Worm (Caenorhabditis elegans) whole organism, L4 larva: ENCODE data around the gene slc-36.1.

Experiments
- F37D6.2 ChIP-seq: sonication (generic microtip); optimal IDR thresholded peaks from 2 replicates; lab custom pipeline; 2016; ENCODE audit warnings: mild to moderate bottlenecking, missing genetic modification characterization, missing compliant biosample characterization
- R02D3.7 ChIP-seq: fragments of 150-350 bp; sonication (generic microtip); optimal IDR thresholded peaks from 3 replicates; lab custom pipeline; 2014; ENCODE audit warnings: missing biosample characterization, missing genetic modification characterization
- Y105C5A.15 ChIP-seq: fragments of 200-800 bp; sonication (Bioruptor generic); IDR thresholded peaks from 2 replicates; pipeline ENCODE4 v1.3.6; 2022; ENCODE audit warnings: missing genetic modification characterization, missing compliant biosample characterization
- Y48G9A.11 ChIP-seq: fragments of 200-800 bp; sonication (Bioruptor generic); IDR thresholded peaks from 2 replicates; pipeline ENCODE4 v1.3.6; 2022; ENCODE audit warnings: missing genetic modification reagents, missing genetic modification characterization, missing compliant biosample characterization
- Y75B8A.6 ChIP-seq: fragments of 200-800 bp; sonication (Bioruptor generic); IDR thresholded peaks from 2 replicates; pipeline ENCODE4 v1.3.6; 2022; ENCODE audit warnings: missing genetic modification reagents, missing genetic modification characterization, missing compliant biosample characterization
- aha-1 ChIP-seq: fragments of 150-350 bp; peaks from one replicate; lab custom pipeline; 2014; ENCODE audit warnings: missing biosample characterization, missing genetic modification characterization
- arid-1 ChIP-seq: fragments of 200-800 bp; sonication (Bioruptor generic); conservative IDR thresholded peaks from 2 replicates; pipeline ENCODE4 v1.3.6; 2022; ENCODE audit warnings: missing genetic modification reagents, missing genetic modification characterization, missing compliant biosample characterization
- ceh-32 ChIP-seq: sonication (generic microtip); optimal IDR thresholded peaks from 2 replicates; lab custom pipeline; 2016; ENCODE audit warnings: mild to moderate bottlenecking, missing genetic modification characterization, missing compliant biosample characterization; ENCODE audit not compliant: poor library complexity
- daf-16 ChIP-seq, 3 experiments: sonication (generic microtip); optimal IDR thresholded peaks; 2 replicates each; lab custom pipeline; 2016 to 2017; ENCODE audit warnings: missing genetic modification characterization in 3 of 3, missing genetic modification reagents in 3 of 3, mild to moderate bottlenecking in 2 of 3, missing compliant biosample characterization in 2 of 3, missing biosample characterization in 1 of 3, moderate library complexity in 1 of 3
- daf-8 ChIP-seq: fragments of 200-800 bp; sonication (Bioruptor generic); IDR thresholded peaks from 2 replicates; pipeline ENCODE4 v1.3.6; 2022; ENCODE audit warnings: missing genetic modification characterization, missing compliant biosample characterization
- dmd-9 ChIP-seq: fragments of 200-800 bp; sonication (Bioruptor generic); IDR thresholded peaks from 2 replicates; pipeline ENCODE4 v1.3.6; 2022; ENCODE audit warnings: missing genetic modification reagents, missing genetic modification characterization, missing compliant biosample characterization
- dpl-1 ChIP-seq: fragments of 150-350 bp; optimal IDR thresholded peaks from 2 replicates; lab custom pipeline; 2014; ENCODE audit warnings: missing biosample characterization, missing genetic modification reagents, missing genetic modification characterization
- dve-1 ChIP-seq: sonication (generic microtip); optimal IDR thresholded peaks from 2 replicates; lab custom pipeline; 2017; ENCODE audit warnings: antibody characterized with exemption, mild to moderate bottlenecking, missing genetic modification characterization, missing compliant biosample characterization; ENCODE audit not compliant: insufficient read depth
- fkh-10 ChIP-seq: fragments of 150-350 bp; optimal IDR thresholded peaks from 2 replicates; lab custom pipeline; 2014; ENCODE audit warnings: missing biosample characterization, missing genetic modification reagents, missing genetic modification characterization
- hlh-30 ChIP-seq: sonication (generic microtip); optimal IDR thresholded peaks from 2 replicates; lab custom pipeline; 2017; ENCODE audit warnings: antibody characterized with exemption, mild to moderate bottlenecking, missing genetic modification characterization, missing compliant biosample characterization; ENCODE audit not compliant: insufficient read depth
- hmg-1.1 ChIP-seq: fragments of 200-800 bp; sonication (Bioruptor generic); IDR thresholded peaks from 2 replicates; pipeline ENCODE4 v1.3.6; 2022; ENCODE audit warnings: missing genetic modification reagents, missing genetic modification characterization, missing compliant biosample characterization
- lin-13 ChIP-seq: fragments of 150-350 bp; optimal IDR thresholded peaks from 2 replicates; lab custom pipeline; 2014; ENCODE audit warnings: missing biosample characterization, missing genetic modification reagents, missing genetic modification characterization
- lin-38 ChIP-seq: fragments of 200-800 bp; sonication (Bioruptor generic); IDR thresholded peaks from 2 replicates; pipeline ENCODE4 v1.3.6; 2022; ENCODE audit warnings: missing genetic modification reagents, missing genetic modification characterization, missing compliant biosample characterization
- lin-39 ChIP-seq: fragments of 150-350 bp; optimal IDR thresholded peaks from 2 replicates; lab custom pipeline; 2014; ENCODE audit warnings: missing biosample characterization, missing genetic modification reagents, missing genetic modification characterization
- lir-3 ChIP-seq: sonication (generic microtip); optimal IDR thresholded peaks from 2 replicates; lab custom pipeline; 2016; ENCODE audit warnings: mild to moderate bottlenecking, missing genetic modification characterization, missing compliant biosample characterization
- lsy-2 ChIP-seq, 2 experiments: fragments of 150-350 bp in 1 of 2; sonication (generic microtip) in 1 of 2; optimal IDR thresholded peaks; 2 replicates each; lab custom pipeline; 2014 to 2017; ENCODE audit warnings: missing biosample characterization in 2 of 2, missing genetic modification characterization in 2 of 2
- madf-9 ChIP-seq: fragments of 200-800 bp; sonication (Bioruptor generic); conservative IDR thresholded peaks from 2 replicates; pipeline ENCODE4 v1.3.6; 2022; ENCODE audit warnings: missing genetic modification reagents, missing genetic modification characterization, missing compliant biosample characterization
- mdl-1 ChIP-seq, 2 experiments: fragments of 150-350 bp in 1 of 2; sonication (generic microtip) in 1 of 2; optimal IDR thresholded peaks; 2 replicates each; lab custom pipeline; 2014 to 2017; ENCODE audit warnings: missing biosample characterization in 2 of 2, missing genetic modification characterization in 2 of 2
- mep-1 ChIP-seq: fragments of 150-350 bp; sonication (generic microtip); optimal IDR thresholded peaks from 3 replicates; lab custom pipeline; 2014; ENCODE audit warnings: missing biosample characterization, missing genetic modification characterization
- mes-2 ChIP-seq: sonication (generic microtip); optimal IDR thresholded peaks from 2 replicates; lab custom pipeline; 2016; ENCODE audit warnings: missing genotype, mild to moderate bottlenecking, missing genetic modification characterization, missing compliant biosample characterization; ENCODE audit not compliant: poor library complexity, severe bottlenecking
- mxl-2 ChIP-seq: fragments of 200-800 bp; sonication (Bioruptor generic); conservative IDR thresholded peaks from 2 replicates; pipeline ENCODE4 v1.3.6; 2022; ENCODE audit warnings: missing genetic modification reagents, missing genetic modification characterization, missing compliant biosample characterization
- nhr-102 ChIP-seq: sonication (generic microtip); optimal IDR thresholded peaks from 2 replicates; lab custom pipeline; 2016; ENCODE audit warnings: mild to moderate bottlenecking, missing genetic modification characterization, moderate library complexity, missing compliant biosample characterization
- nhr-25 ChIP-seq: sonication (generic microtip); optimal IDR thresholded peaks from 2 replicates; lab custom pipeline; 2017; ENCODE audit warnings: missing genetic modification characterization, mild to moderate bottlenecking, missing compliant biosample characterization, antibody characterized with exemption, moderate library complexity, borderline replicate concordance; ENCODE audit not compliant: insufficient read depth
- nhr-41 ChIP-seq: fragments of 200-800 bp; sonication (Bioruptor generic); IDR thresholded peaks from 2 replicates; pipeline ENCODE4 v1.3.6; 2022; ENCODE audit warnings: missing genetic modification reagents, missing genetic modification characterization, missing compliant biosample characterization
- nhr-48 ChIP-seq: sonication (generic microtip); optimal IDR thresholded peaks from 2 replicates; lab custom pipeline; 2016; ENCODE audit warnings: mild to moderate bottlenecking, missing genetic modification characterization, missing compliant biosample characterization
- pha-4 ChIP-seq, 2 experiments: fragments of 150-350 bp in 1 of 2; fragments of 200-800 bp in 1 of 2; sonication (Bioruptor generic) in 1 of 2; IDR thresholded peaks in 1 of 2; optimal IDR thresholded peaks in 1 of 2; 2 replicates each; pipeline versions ENCODE4 v1.3.6 to Lab custom; 2014 to 2022; ENCODE audit warnings: missing genetic modification characterization in 2 of 2, missing genetic modification reagents in 2 of 2, missing biosample characterization in 1 of 2, missing compliant biosample characterization in 1 of 2
- php-3 ChIP-seq: fragments of 200-800 bp; sonication (Bioruptor generic); IDR thresholded peaks from 2 replicates; pipeline ENCODE4 v1.3.6; 2022; ENCODE audit warnings: missing genetic modification reagents, missing genetic modification characterization, missing compliant biosample characterization
- rbr-2 ChIP-seq: sonication (generic microtip); optimal IDR thresholded peaks from 2 replicates; lab custom pipeline; 2016; ENCODE audit warnings: missing genotype, missing genetic modification characterization, missing compliant biosample characterization
- saeg-2 ChIP-seq: fragments of 200-800 bp; sonication (Bioruptor generic); IDR thresholded peaks from 2 replicates; pipeline ENCODE4 v1.3.6; 2022; ENCODE audit warnings: missing genetic modification reagents, missing genetic modification characterization, missing compliant biosample characterization
- sdz-12 ChIP-seq: fragments of 200-800 bp; sonication (Bioruptor generic); optimal IDR thresholded peaks from 2 replicates; lab custom pipeline; 2018; ENCODE audit warnings: mild to moderate bottlenecking, missing genetic modification characterization, missing compliant biosample characterization
- set-16 ChIP-seq: fragments of 200-800 bp; sonication (Bioruptor generic); IDR thresholded peaks from 2 replicates; pipeline ENCODE4 v1.3.6; 2022; ENCODE audit warnings: missing genetic modification reagents, missing genetic modification characterization, missing compliant biosample characterization
- snpc-1.2 ChIP-seq: fragments of 200-800 bp; sonication (Bioruptor generic); IDR thresholded peaks from 2 replicates; pipeline ENCODE4 v1.3.6; 2022; ENCODE audit warnings: missing genetic modification reagents, missing genetic modification characterization, missing compliant biosample characterization
- unc-62 ChIP-seq, 3 experiments: fragments of 150-350 bp in 1 of 3; sonication (generic microtip); optimal IDR thresholded peaks in 2 of 3; peaks in 1 of 3; 1 replicate in 1 of 3; 2 replicates in 2 of 3; lab custom pipeline; 2014 to 2017; ENCODE audit warnings: missing biosample characterization in 3 of 3, missing genetic modification characterization in 3 of 3, missing genetic modification reagents in 3 of 3, missing genotype in 1 of 3

Gene slc-36.1

DNA sequence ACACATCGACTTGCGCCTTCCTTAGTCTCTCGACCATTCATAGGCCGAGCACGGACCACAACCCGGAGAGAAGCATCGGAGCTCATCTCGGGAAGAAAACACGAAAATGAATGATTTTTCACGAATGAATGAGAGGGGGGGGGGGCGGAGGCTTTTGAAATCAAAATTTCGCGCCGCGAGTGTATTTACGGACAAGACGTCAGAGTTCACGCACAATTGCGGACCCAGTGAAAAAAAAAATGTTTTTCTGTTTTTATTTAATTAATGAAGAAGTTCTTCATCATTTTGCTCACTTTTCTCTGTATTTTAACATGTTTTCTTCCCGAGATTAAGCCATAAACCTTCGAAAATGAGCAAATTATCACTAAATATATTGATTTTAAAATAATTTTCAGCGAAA lies at the start of gene slc-36.1, which contains the start of gene klp-19:
Gene slc-36.1, plus strand, starts transcription at position 396 of the 400 bp plus-strand sequence.
Gene klp-19, minus strand, starts transcription at position 153 of the 400 bp plus-strand sequence.
- TF ChIP-seq mep-1 (peak; percentile 8), rbr-2 (tag; lab: Kevin White, UChicago) (peak; percentile 26), pha-4 (GFP tag; IDR thresholded peaks at IDR 0.05; lab: Robert Waterston, UW) (no peak), pha-4 (tag; optimal IDR thresholded peaks at IDR 0.05; lab: Kevin White, UChicago) (peak; percentile 0), dve-1 (peak; percentile 20), arid-1 (GFP tag; lab: Robert Waterston, UW) (0 out of 2 replicates have a peak, but pooled peaks have one; percentile 32), hmg-1.1 (GFP tag; lab: Robert Waterston, UW) (0 out of 2 replicates have a peak, but pooled peaks have one; percentile 35), daf-16 (GFP tag; optimal IDR thresholded peaks at IDR 0.05; lab: Kevin White, UChicago) (no peak), daf-16 (tag; optimal IDR thresholded peaks at IDR 0.05; lab: Kevin White, UChicago) (peak; percentile 15), ceh-32 (tag; lab: Kevin White, UChicago) (no peak), Y48G9A.11 (GFP tag; lab: Robert Waterston, UW) (no peak), aha-1 (peak; percentile 17), snpc-1.2 (GFP tag; lab: Robert Waterston, UW) (no peak), Y105C5A.15 (no peak), F37D6.2 (tag; lab: Kevin White, UChicago) (no peak), saeg-2 (no peak), mes-2 (tag; lab: Kevin White, UChicago) (peak; percentile 67), hlh-30 (tag; lab: Kevin White, UChicago) (no peak), dpl-1 (peak; percentile 80), lsy-2 (tag; optimal IDR thresholded peaks at IDR 0.05; lab: Kevin White, UChicago) (peak in 1 of 2 experiments; percentile 53), lin-38 (peak; percentile 67), dmd-9 (no peak)
- TF ChIP-seq, all 104 proteins: peak for 12

ce11 chrIII:13258163-13258562 lies 49.1 kb upstream of the slc-36.1 start:
- no peak for TF ChIP-seq nhr-25 (tag; lab: Kevin White, UChicago)
- no peak for TF ChIP-seq nhr-41 (GFP tag; lab: Robert Waterston, UW)
- TF ChIP-seq php-3 (GFP tag; lab: Robert Waterston, UW): no peak
- TF ChIP-seq daf-8: no peak
- peak; percentile 20 for TF ChIP-seq hlh-30 (tag; lab: Kevin White, UChicago)
- TF ChIP-seq unc-62 (GFP tag; optimal IDR thresholded peaks at IDR 0.05 in 1 of 2; lab: Kevin White, UChicago): no peak
- no peak for TF ChIP-seq unc-62 (tag; optimal IDR thresholded peaks at IDR 0.05; lab: Kevin White, UChicago)
- peak in 1 of 2 experiments; percentile 30 for TF ChIP-seq mdl-1 (tag; optimal IDR thresholded peaks at IDR 0.05; lab: Kevin White, UChicago)
- TF ChIP-seq F37D6.2 (tag; lab: Kevin White, UChicago): no peak
- no peak for TF ChIP-seq set-16 (GFP tag; lab: Robert Waterston, UW)
- TF ChIP-seq nhr-102 (tag; lab: Kevin White, UChicago): no peak
- TF ChIP-seq nhr-48: no peak
- TF ChIP-seq hmg-1.1 (GFP tag; lab: Robert Waterston, UW): 0 out of 2 replicates have a peak, but pooled peaks have one; percentile 9
- no peak for TF ChIP-seq sdz-12 (GFP tag; lab: Kevin White, UChicago)
- TF ChIP-seq R02D3.7: no peak
- peak; percentile 14 for TF ChIP-seq mep-1
- TF ChIP-seq fkh-10: peak; percentile 24
- peak; percentile 18 for TF ChIP-seq dpl-1
- TF ChIP-seq saeg-2: no peak
- TF ChIP-seq madf-9: no peak
- no peak for TF ChIP-seq lir-3
- no peak for TF ChIP-seq mxl-2 (GFP tag; lab: Robert Waterston, UW)
- no peak for TF ChIP-seq Y75B8A.6
- TF ChIP-seq lin-13 (GFP tag; lab: Kevin White, UChicago): no peak
- TF ChIP-seq lin-39 (tag; lab: Kevin White, UChicago): no peak
- peak in 1 of 2 experiments; percentile 48 for TF ChIP-seq lsy-2 (tag; optimal IDR thresholded peaks at IDR 0.05; lab: Kevin White, UChicago)
